Fruit fly (Drosophila melanogaster) whole organism, prepupa: Measurements from ENCODE around the gene Npc2e.

Experiments
- Blimp-1 ChIP-seq: fragments of 200-800 bp; sonication (Bioruptor generic); optimal IDR thresholded peaks from 3 replicates; lab custom pipeline; 2017; ENCODE audit warnings: missing biosample characterization, missing genetic modification characterization, mild to moderate bottlenecking, moderate library complexity, missing genetic modification reagents
- CG10631 ChIP-seq: fragments of 200-800 bp; sonication (Bioruptor generic); optimal IDR thresholded peaks from 2 replicates; lab custom pipeline; 2016; ENCODE audit warnings: missing biosample characterization, missing genetic modification characterization
- CG11294 ChIP-seq: fragments of 200-800 bp; sonication (Bioruptor generic); IDR thresholded peaks from 2 replicates; pipeline ENCODE4 v1.3.6; 2022; ENCODE audit warnings: missing biosample characterization, missing genetic modification characterization
- CG11762 ChIP-seq: fragments of 200-800 bp; sonication (Bioruptor generic); optimal IDR thresholded peaks from 3 replicates; lab custom pipeline; 2016; ENCODE audit warnings: missing biosample characterization, missing genetic modification characterization; ENCODE audit not compliant: insufficient read depth
- CG11902 ChIP-seq: fragments of 200-800 bp; sonication (Bioruptor generic); optimal IDR thresholded peaks from 3 replicates; lab custom pipeline; 2016; ENCODE audit warnings: missing biosample characterization, missing genetic modification characterization
- CG15336 ChIP-seq: fragments of 200-800 bp; sonication (Bioruptor generic); IDR thresholded peaks from 2 replicates; pipeline ENCODE4 v1.3.6; 2022; ENCODE audit warnings: missing biosample characterization, missing genetic modification characterization
- CG1621 ChIP-seq: fragments of 200-800 bp; sonication (Bioruptor generic); optimal IDR thresholded peaks from 3 replicates; lab custom pipeline; 2018; ENCODE audit warnings: missing biosample characterization, mild to moderate bottlenecking, missing genetic modification characterization
- CG16779 ChIP-seq: fragments of 200-800 bp; sonication (Bioruptor generic); optimal IDR thresholded peaks from 3 replicates; lab custom pipeline; 2017; ENCODE audit warnings: missing biosample characterization, mild to moderate bottlenecking, missing genetic modification characterization
- CG3032 ChIP-seq: fragments of 200-800 bp; optimal IDR thresholded peaks from 2 replicates; lab custom pipeline; 2019; ENCODE audit warnings: missing biosample characterization, mild to moderate bottlenecking, missing genetic modification characterization, moderate library complexity
- CG31627 ChIP-seq: fragments of 200-800 bp; sonication (Bioruptor generic); optimal IDR thresholded peaks from 3 replicates; lab custom pipeline; 2016; ENCODE audit warnings: missing biosample characterization, missing genetic modification characterization
- CG34406 ChIP-seq: fragments of 200-800 bp; sonication (Bioruptor generic); optimal IDR thresholded peaks from 3 replicates; lab custom pipeline; 2016; ENCODE audit warnings: missing biosample characterization, missing genetic modification characterization
- CG3919 ChIP-seq: fragments of 200-800 bp; sonication (Bioruptor generic); optimal IDR thresholded peaks from 3 replicates; lab custom pipeline; 2016; ENCODE audit warnings: missing biosample characterization, missing genetic modification characterization
- CG4318 ChIP-seq: fragments of 200-800 bp; sonication (Bioruptor generic); optimal IDR thresholded peaks from 3 replicates; lab custom pipeline; 2017; ENCODE audit warnings: missing biosample characterization, mild to moderate bottlenecking, missing genetic modification characterization
- CG6163 ChIP-seq: fragments of 200-800 bp; sonication (Bioruptor generic); IDR thresholded peaks from 3 replicates; pipeline ENCODE4 v1.3.6; 2022; ENCODE audit warnings: missing biosample characterization, missing genetic modification characterization
- CG6276 ChIP-seq: fragments of 200-800 bp; sonication (Bioruptor generic); optimal IDR thresholded peaks from 2 replicates; lab custom pipeline; 2017; ENCODE audit warnings: missing biosample characterization, mild to moderate bottlenecking, missing genetic modification characterization
- CG6808 ChIP-seq: fragments of 200-800 bp; sonication (Bioruptor generic); optimal IDR thresholded peaks from 3 replicates; lab custom pipeline; 2017; ENCODE audit warnings: missing biosample characterization, missing genetic modification characterization, mild to moderate bottlenecking, moderate library complexity, missing genetic modification reagents
- CG6854 ChIP-seq: fragments of 200-800 bp; sonication (Bioruptor generic); optimal IDR thresholded peaks from 2 replicates; lab custom pipeline; 2017; ENCODE audit warnings: missing biosample characterization, mild to moderate bottlenecking, missing genetic modification characterization
- CG7368 ChIP-seq: fragments of 200-800 bp; sonication (Bioruptor generic); optimal IDR thresholded peaks from 3 replicates; lab custom pipeline; 2016; ENCODE audit warnings: missing biosample characterization, missing genetic modification characterization
- CG8119 ChIP-seq: fragments of 200-800 bp; sonication (Bioruptor generic); IDR thresholded peaks from 3 replicates; pipeline ENCODE4 v1.3.6; 2022; ENCODE audit warnings: missing biosample characterization, missing genetic modification characterization
- CG8632 ChIP-seq: fragments of 200-800 bp; sonication (Bioruptor generic); optimal IDR thresholded peaks from 3 replicates; lab custom pipeline; 2016; ENCODE audit warnings: missing biosample characterization, missing genetic modification characterization
- CG9139 ChIP-seq: fragments of 200-800 bp; sonication (Bioruptor generic); optimal IDR thresholded peaks from 3 replicates; lab custom pipeline; 2017; ENCODE audit warnings: missing biosample characterization, mild to moderate bottlenecking, missing genetic modification characterization
- Eip75B ChIP-seq: fragments of 200-800 bp; sonication (Bioruptor generic); optimal IDR thresholded peaks from 3 replicates; lab custom pipeline; 2016; ENCODE audit warnings: missing biosample characterization, missing genetic modification characterization
- Eip78C ChIP-seq: fragments of 200-800 bp; sonication (Bioruptor generic); peaks from one replicate; lab custom pipeline; 2016; ENCODE audit warnings: missing biosample characterization, missing genetic modification characterization
- Eip93F ChIP-seq: fragments of 200-800 bp; sonication (Bioruptor generic); optimal IDR thresholded peaks from 2 replicates; lab custom pipeline; 2016; ENCODE audit warnings: missing biosample characterization, mild to moderate bottlenecking, missing genetic modification characterization
- Ets21C ChIP-seq: fragments of 200-800 bp; sonication (Bioruptor generic); optimal IDR thresholded peaks from 3 replicates; lab custom pipeline; 2016; ENCODE audit warnings: missing biosample characterization, missing genetic modification characterization
- Ets96B ChIP-seq: fragments of 200-800 bp; optimal IDR thresholded peaks from 2 replicates; lab custom pipeline; 2019; ENCODE audit warnings: missing biosample characterization, mild to moderate bottlenecking, missing genetic modification characterization, moderate library complexity
- Gug ChIP-seq: fragments of 200-800 bp; sonication (Bioruptor generic); IDR thresholded peaks from 2 replicates; pipeline ENCODE4 v1.3.6; 2022; ENCODE audit warnings: missing biosample characterization, missing genetic modification characterization
- Hr39 ChIP-seq: fragments of 200-800 bp; sonication (Bioruptor generic); optimal IDR thresholded peaks from 2 replicates; lab custom pipeline; 2016; ENCODE audit warnings: missing biosample characterization, missing genetic modification characterization
- Met ChIP-seq: fragments of 200-800 bp; sonication (Bioruptor generic); optimal IDR thresholded peaks from 3 replicates; lab custom pipeline; 2016; ENCODE audit warnings: missing biosample characterization, missing genetic modification characterization
- OdsH ChIP-seq: fragments of 200-800 bp; sonication (Bioruptor generic); optimal IDR thresholded peaks from 3 replicates; lab custom pipeline; 2016; ENCODE audit warnings: missing biosample characterization, missing genetic modification characterization
- Smox ChIP-seq: fragments of 200-800 bp; sonication (Bioruptor generic); optimal IDR thresholded peaks from 3 replicates; lab custom pipeline; 2016; ENCODE audit warnings: missing biosample characterization, missing genetic modification characterization
- Sox14 ChIP-seq: fragments of 200-800 bp; sonication (Bioruptor generic); optimal IDR thresholded peaks from 3 replicates; lab custom pipeline; 2016; ENCODE audit warnings: missing biosample characterization, missing genetic modification characterization
- Sox15 ChIP-seq: fragments of 200-800 bp; sonication (Bioruptor generic); optimal IDR thresholded peaks from 3 replicates; lab custom pipeline; 2016; ENCODE audit warnings: missing biosample characterization, missing genetic modification characterization
- achi ChIP-seq: fragments of 200-800 bp; sonication (Bioruptor generic); optimal IDR thresholded peaks from 3 replicates; lab custom pipeline; 2016; ENCODE audit warnings: missing biosample characterization, missing genetic modification characterization
- acj6 ChIP-seq: fragments of 200-800 bp; sonication (Bioruptor generic); optimal IDR thresholded peaks from 3 replicates; lab custom pipeline; 2016; ENCODE audit warnings: missing biosample characterization, missing genetic modification characterization
- cyc ChIP-seq: fragments of 200-800 bp; sonication (Bioruptor generic); optimal IDR thresholded peaks from 3 replicates; lab custom pipeline; 2016; ENCODE audit warnings: missing biosample characterization, missing genetic modification characterization
- dac ChIP-seq: fragments of 200-800 bp; sonication (Bioruptor generic); optimal IDR thresholded peaks from 2 replicates; lab custom pipeline; 2017; ENCODE audit warnings: missing biosample characterization, mild to moderate bottlenecking, missing genetic modification characterization
- eg ChIP-seq: fragments of 200-800 bp; sonication (Bioruptor generic); IDR thresholded peaks from 3 replicates; pipeline ENCODE4 v1.3.6; 2022; ENCODE audit warnings: missing biosample characterization, missing genetic modification characterization
- esn ChIP-seq: fragments of 200-800 bp; sonication (Bioruptor generic); optimal IDR thresholded peaks from 2 replicates; lab custom pipeline; 2016; ENCODE audit warnings: missing biosample characterization, mild to moderate bottlenecking, missing genetic modification characterization, moderate library complexity
- fd59A ChIP-seq: fragments of 200-800 bp; sonication (Bioruptor generic); optimal IDR thresholded peaks from 2 replicates; lab custom pipeline; 2017; ENCODE audit warnings: missing biosample characterization, mild to moderate bottlenecking, missing genetic modification characterization, missing genetic modification reagents
- fd85E ChIP-seq: fragments of 200-800 bp; sonication (Bioruptor generic); optimal IDR thresholded peaks from 3 replicates; lab custom pipeline; 2016; ENCODE audit warnings: missing biosample characterization, missing genetic modification characterization
- fkh ChIP-seq: fragments of 200-800 bp; sonication (Bioruptor generic); optimal IDR thresholded peaks from 3 replicates; lab custom pipeline; 2017; ENCODE audit warnings: missing biosample characterization, mild to moderate bottlenecking, missing genetic modification characterization, moderate library complexity
- lz ChIP-seq: fragments of 200-800 bp; sonication (Bioruptor generic); optimal IDR thresholded peaks from 3 replicates; lab custom pipeline; 2016; ENCODE audit warnings: missing biosample characterization, missing genetic modification characterization
- net ChIP-seq: fragments of 200-800 bp; sonication (Bioruptor generic); optimal IDR thresholded peaks from 3 replicates; lab custom pipeline; 2016; ENCODE audit warnings: missing biosample characterization, missing genetic modification characterization
- pdm3 ChIP-seq: fragments of 200-800 bp; sonication (Bioruptor generic); optimal IDR thresholded peaks from 3 replicates; lab custom pipeline; 2016; ENCODE audit warnings: missing biosample characterization, missing genetic modification characterization
- salr ChIP-seq, 2 experiments: fragments of 200-800 bp; sonication (Bioruptor generic); optimal IDR thresholded peaks; 3 replicates each; lab custom pipeline; 2016 to 2018; ENCODE audit warnings: missing biosample characterization in 2 of 2, missing genetic modification characterization in 2 of 2, mild to moderate bottlenecking in 1 of 2
- spab ChIP-seq: fragments of 200-800 bp; sonication (Bioruptor generic); optimal IDR thresholded peaks from 2 replicates; lab custom pipeline; 2017; ENCODE audit warnings: missing biosample characterization, mild to moderate bottlenecking, missing genetic modification characterization, missing genetic modification reagents
- ss ChIP-seq, 2 experiments: fragments of 200-800 bp; sonication (Bioruptor generic); optimal IDR thresholded peaks; 2 replicates in 1 of 2; 3 replicates in 1 of 2; lab custom pipeline; 2017 to 2018; ENCODE audit warnings: mild to moderate bottlenecking in 2 of 2, missing biosample characterization in 2 of 2, missing genetic modification characterization in 2 of 2, moderate library complexity in 1 of 2
- svp ChIP-seq: fragments of 200-800 bp; sonication (Bioruptor generic); peaks from one replicate; lab custom pipeline; 2016; ENCODE audit warnings: missing biosample characterization, missing genetic modification characterization
- topi ChIP-seq: fragments of 200-800 bp; sonication (Bioruptor generic); optimal IDR thresholded peaks from 3 replicates; lab custom pipeline; 2016; ENCODE audit warnings: missing biosample characterization, missing genetic modification characterization
- vri ChIP-seq: fragments of 200-800 bp; sonication (Bioruptor generic); optimal IDR thresholded peaks from 3 replicates; lab custom pipeline; 2016; ENCODE audit warnings: missing biosample characterization, mild to moderate bottlenecking, missing genetic modification characterization

Gene Npc2e

dm6 chr3R:10087206-10087927, 34.2 kb downstream of the Npc2e start:
- TF ChIP-seq CG11902 = peak; percentile 85
- TF ChIP-seq CG3032 (tag; lab: Kevin White, UChicago) = peak; percentile 88
- TF ChIP-seq CG6808 = peak; percentile 84
- peak; percentile 98 for TF ChIP-seq Eip78C (GFP tag; lab: Kevin White, UChicago)
- TF ChIP-seq net = peak; percentile 93
- peak; percentile 90 for TF ChIP-seq fd59A (GFP tag; lab: Kevin White, UChicago)
- TF ChIP-seq CG6276 (GFP tag; lab: Kevin White, UChicago) = peak; percentile 66
- TF ChIP-seq lz (GFP tag; lab: Kevin White, UChicago) = peak; percentile 85
- peak; percentile 77 for TF ChIP-seq CG9139 (GFP tag; lab: Kevin White, UChicago)
- TF ChIP-seq cyc (GFP tag; lab: Kevin White, UChicago) = peak; percentile 85
- peak; percentile 91 for TF ChIP-seq CG11762 (GFP tag; lab: Kevin White, UChicago)
- peak; percentile 39 for TF ChIP-seq Eip93F (GFP tag; lab: Kevin White, UChicago)
- peak; percentile 91 for TF ChIP-seq CG8119 (GFP tag; lab: Robert Waterston, UW)
- TF ChIP-seq fkh (GFP tag; lab: Kevin White, UChicago) = peak; percentile 79
- peak; percentile 88 for TF ChIP-seq CG8632 (GFP tag; lab: Kevin White, UChicago)
- peak; percentile 23 for TF ChIP-seq Blimp-1 (GFP tag; lab: Kevin White, UChicago)
- TF ChIP-seq CG1621 (tag; lab: Kevin White, UChicago) = peak; percentile 88
- peak; percentile 89 for TF ChIP-seq Eip75B (GFP tag; lab: Kevin White, UChicago)
- peak; percentile 89 for TF ChIP-seq svp (GFP tag; lab: Kevin White, UChicago)
- TF ChIP-seq Gug (GFP tag; lab: Robert Waterston, UW) = peak; percentile 93
- peak; percentile 88 for TF ChIP-seq spab (GFP tag; lab: Kevin White, UChicago)
- TF ChIP-seq CG31627 = peak; percentile 90
- peak; percentile 95 for TF ChIP-seq CG10631 (GFP tag; lab: Kevin White, UChicago)
- peak; percentile 86 for TF ChIP-seq Met
- TF ChIP-seq eg (GFP tag; lab: Robert Waterston, UW) = peak; percentile 94
- peak; percentile 84 for TF ChIP-seq Smox (GFP tag; lab: Kevin White, UChicago)
- peak; percentile 90 for TF ChIP-seq Ets96B (tag; lab: Kevin White, UChicago)
- peak; percentile 72 to 87 for TF ChIP-seq ss (GFP tag; optimal IDR thresholded peaks at IDR 0.05; lab: Kevin White, UChicago)
- peak; percentile 91 for TF ChIP-seq CG7368
- peak; percentile 88 for TF ChIP-seq esn (GFP tag; lab: Kevin White, UChicago)
- TF ChIP-seq CG6163 (GFP tag; lab: Robert Waterston, UW) = peak; percentile 96
- peak; percentile 87 for TF ChIP-seq CG34406 (GFP tag; lab: Kevin White, UChicago)
- peak; percentile 51 for TF ChIP-seq fd85E (GFP tag; lab: Kevin White, UChicago)
- TF ChIP-seq OdsH (GFP tag; lab: Kevin White, UChicago) = peak; percentile 94
- TF ChIP-seq Sox14 (GFP tag; lab: Kevin White, UChicago) = peak; percentile 91
- TF ChIP-seq CG15336 = peak; percentile 86
- peak; percentile 87 for TF ChIP-seq Sox15 (GFP tag; lab: Kevin White, UChicago)
- peak; percentile 91 for TF ChIP-seq vri (GFP tag; lab: Kevin White, UChicago)
- TF ChIP-seq salr (GFP tag; optimal IDR thresholded peaks at IDR 0.05; lab: Kevin White, UChicago) = peak; percentile 90 to 91
- TF ChIP-seq CG11294 (GFP tag; lab: Robert Waterston, UW) = peak; percentile 87
- peak; percentile 78 for TF ChIP-seq Ets21C (GFP tag; lab: Kevin White, UChicago)
- TF ChIP-seq achi (GFP tag; lab: Kevin White, UChicago) = peak; percentile 91
- peak; percentile 95 for TF ChIP-seq pdm3 (GFP tag; lab: Kevin White, UChicago)
- TF ChIP-seq CG6854 = no peak
- TF ChIP-seq CG16779 (tag; lab: Kevin White, UChicago) = peak; percentile 66
- TF ChIP-seq Hr39 (GFP tag; lab: Kevin White, UChicago) = peak; percentile 92
- TF ChIP-seq dac (GFP tag; lab: Kevin White, UChicago) = peak; percentile 73
- peak; percentile 95 for TF ChIP-seq acj6 (GFP tag; lab: Kevin White, UChicago)
- TF ChIP-seq CG4318 (GFP tag; lab: Kevin White, UChicago) = peak; percentile 78
- TF ChIP-seq CG3919 (GFP tag; lab: Kevin White, UChicago) = peak; percentile 95
- peak; percentile 87 for TF ChIP-seq topi
